Worm (Caenorhabditis elegans) whole organism, L3 larva: ENCODE results near the gene C06A1.7.

Experiments
- R02D3.7 ChIP-seq: fragments of 150-350 bp; optimal IDR thresholded peaks from 2 replicates; lab custom pipeline; 2014; ENCODE audit warnings: missing biosample characterization, missing genetic modification characterization
- aly-2 ChIP-seq: fragments of 150-350 bp; optimal IDR thresholded peaks from 2 replicates; lab custom pipeline; 2014; ENCODE audit warnings: missing biosample characterization, missing genetic modification characterization
- ama-1 ChIP-seq: fragments of 150-350 bp; optimal IDR thresholded peaks from 2 replicates; lab custom pipeline; 2018
- ceh-16 ChIP-seq: sonication (generic microtip); optimal IDR thresholded peaks from 2 replicates; lab custom pipeline; 2017; ENCODE audit warnings: missing biosample characterization, missing genetic modification characterization
- ceh-28 ChIP-seq: fragments of 150-350 bp; optimal IDR thresholded peaks from 2 replicates; lab custom pipeline; 2014; ENCODE audit warnings: missing biosample characterization, missing genetic modification reagents, missing genetic modification characterization
- ceh-82 ChIP-seq: fragments of 150-350 bp; optimal IDR thresholded peaks from 2 replicates; lab custom pipeline; 2014; ENCODE audit warnings: missing biosample characterization, missing genetic modification characterization
- daf-12 ChIP-seq: fragments of 150-350 bp; optimal IDR thresholded peaks from 2 replicates; lab custom pipeline; 2014; ENCODE audit warnings: missing biosample characterization, missing genetic modification reagents, missing genetic modification characterization
- egl-27 ChIP-seq: sonication (generic microtip); optimal IDR thresholded peaks from 4 replicates; lab custom pipeline; 2017; ENCODE audit warnings: missing biosample characterization, missing genetic modification reagents, missing genetic modification characterization
- egl-5 ChIP-seq: fragments of 150-350 bp; optimal IDR thresholded peaks from 2 replicates; lab custom pipeline; 2017; ENCODE audit warnings: missing biosample characterization, missing genetic modification reagents, missing genetic modification characterization, inconsistent platforms
- elt-1 ChIP-seq: fragments of 150-350 bp; optimal IDR thresholded peaks from 2 replicates; lab custom pipeline; 2014; ENCODE audit warnings: missing biosample characterization, missing genetic modification characterization
- elt-2 ChIP-seq: sonication (generic microtip); optimal IDR thresholded peaks from 2 replicates; lab custom pipeline; 2016; ENCODE audit warnings: missing genetic modification reagents, mild to moderate bottlenecking, missing genetic modification characterization, missing compliant biosample characterization
- elt-3 ChIP-seq, 3 experiments: fragments of 150-350 bp in 1 of 3; sonication (generic microtip) in 2 of 3; optimal IDR thresholded peaks; 2 replicates in 2 of 3; 4 replicates in 1 of 3; lab custom pipeline; 2014 to 2017; ENCODE audit warnings: missing biosample characterization in 3 of 3, missing genetic modification characterization in 3 of 3
- eor-1 ChIP-seq, 2 experiments: fragments of 150-350 bp; optimal IDR thresholded peaks; 2 replicates each; lab custom pipeline; 2014 to 2018; ENCODE audit warnings: missing biosample characterization in 2 of 2, missing genetic modification characterization in 2 of 2
- fkh-10 ChIP-seq: sonication (generic microtip); optimal IDR thresholded peaks from 2 replicates; lab custom pipeline; 2017; ENCODE audit warnings: missing biosample characterization, missing genetic modification reagents, missing genetic modification characterization
- fos-1 ChIP-seq: fragments of 150-350 bp; optimal IDR thresholded peaks from 2 replicates; lab custom pipeline; 2014; ENCODE audit warnings: missing biosample characterization, missing genetic modification characterization
- hmg-11 ChIP-seq: sonication (generic microtip); optimal IDR thresholded peaks from 2 replicates; lab custom pipeline; 2016; ENCODE audit warnings: missing genetic modification characterization, missing compliant biosample characterization
- jun-1 ChIP-seq: fragments of 150-350 bp; optimal IDR thresholded peaks from 2 replicates; lab custom pipeline; 2014; ENCODE audit warnings: missing biosample characterization, missing genetic modification reagents, missing genetic modification characterization
- lin-15B ChIP-seq: fragments of 150-350 bp; optimal IDR thresholded peaks from 2 replicates; lab custom pipeline; 2014; ENCODE audit warnings: missing biosample characterization, missing genetic modification characterization
- lin-39 ChIP-seq: fragments of 150-350 bp; optimal IDR thresholded peaks from 2 replicates; lab custom pipeline; 2018; ENCODE audit warnings: missing biosample characterization, missing genetic modification reagents, missing genetic modification characterization
- lsy-12 ChIP-seq: sonication (generic microtip); optimal IDR thresholded peaks from 2 replicates; lab custom pipeline; 2016; ENCODE audit warnings: mild to moderate bottlenecking, missing genetic modification characterization, missing compliant biosample characterization
- mdl-1 ChIP-seq: fragments of 150-350 bp; optimal IDR thresholded peaks from 2 replicates; lab custom pipeline; 2014; ENCODE audit warnings: missing biosample characterization, missing genetic modification characterization
- nfya-1 ChIP-seq: sonication (generic microtip); optimal IDR thresholded peaks from 2 replicates; lab custom pipeline; 2017; ENCODE audit warnings: missing genetic modification characterization, mild to moderate bottlenecking, missing compliant biosample characterization, antibody characterized with exemption, moderate library complexity; ENCODE audit not compliant: insufficient read depth
- nhr-11 ChIP-seq: fragments of 150-350 bp; optimal IDR thresholded peaks from 2 replicates; lab custom pipeline; 2014; ENCODE audit warnings: missing biosample characterization, missing genetic modification characterization
- nhr-12 ChIP-seq: fragments of 150-350 bp; optimal IDR thresholded peaks from 2 replicates; lab custom pipeline; 2014; ENCODE audit warnings: missing biosample characterization, missing genetic modification characterization
- nhr-23 ChIP-seq: fragments of 150-350 bp; optimal IDR thresholded peaks from 2 replicates; lab custom pipeline; 2014; ENCODE audit warnings: missing biosample characterization, missing genetic modification reagents, missing genetic modification characterization
- nhr-237 ChIP-seq: fragments of 150-350 bp; optimal IDR thresholded peaks from 2 replicates; lab custom pipeline; 2014; ENCODE audit warnings: missing biosample characterization, missing genetic modification characterization
- nhr-25 ChIP-seq: sonication (generic microtip); optimal IDR thresholded peaks from 2 replicates; lab custom pipeline; 2017; ENCODE audit warnings: missing biosample characterization, missing genetic modification characterization
- nhr-28 ChIP-seq: fragments of 150-350 bp; optimal IDR thresholded peaks from 2 replicates; lab custom pipeline; 2014; ENCODE audit warnings: missing biosample characterization, missing genetic modification characterization
- nhr-43 ChIP-seq: sonication (generic microtip); optimal IDR thresholded peaks from 2 replicates; lab custom pipeline; 2016; ENCODE audit warnings: mild to moderate bottlenecking, missing genetic modification characterization, missing compliant biosample characterization; ENCODE audit not compliant: poor library complexity, severe bottlenecking
- nhr-67 ChIP-seq: fragments of 150-350 bp; optimal IDR thresholded peaks from 2 replicates; lab custom pipeline; 2014; ENCODE audit warnings: missing biosample characterization, missing genetic modification characterization
- nhr-76 ChIP-seq: fragments of 150-350 bp; sonication (generic microtip); optimal IDR thresholded peaks from 5 replicates; lab custom pipeline; 2014; ENCODE audit warnings: missing biosample characterization, missing genetic modification characterization
- nhr-77 ChIP-seq: fragments of 150-350 bp; optimal IDR thresholded peaks from 2 replicates; lab custom pipeline; 2014; ENCODE audit warnings: missing biosample characterization, missing genetic modification characterization
- pha-4 ChIP-seq: fragments of 150-350 bp; optimal IDR thresholded peaks from 2 replicates; lab custom pipeline; 2014; ENCODE audit warnings: missing biosample characterization, missing genetic modification reagents, missing genetic modification characterization
- pqm-1 ChIP-seq: fragments of 150-350 bp; optimal IDR thresholded peaks from 2 replicates; lab custom pipeline; 2017; ENCODE audit warnings: missing biosample characterization, missing genetic modification characterization, inconsistent platforms
- sea-2 ChIP-seq: fragments of 150-350 bp; sonication (generic microtip); optimal IDR thresholded peaks from 4 replicates; lab custom pipeline; 2014; ENCODE audit warnings: missing biosample characterization, missing genetic modification reagents, missing genetic modification characterization
- skn-1 ChIP-seq: fragments of 150-350 bp; optimal IDR thresholded peaks from 2 replicates; lab custom pipeline; 2014; ENCODE audit warnings: missing biosample characterization, missing genetic modification characterization
- snpc-4 ChIP-seq: fragments of 150-350 bp; optimal IDR thresholded peaks from 2 replicates; lab custom pipeline; 2014; ENCODE audit warnings: missing biosample characterization, missing genetic modification characterization
- tbx-2 ChIP-seq: sonication (generic microtip); optimal IDR thresholded peaks from 2 replicates; lab custom pipeline; 2016; ENCODE audit warnings: mild to moderate bottlenecking, missing genetic modification characterization, missing compliant biosample characterization
- unc-39 ChIP-seq: sonication (generic microtip); optimal IDR thresholded peaks from 4 replicates; lab custom pipeline; 2017; ENCODE audit warnings: missing biosample characterization, missing genetic modification characterization
- unc-62 ChIP-seq: fragments of 150-350 bp; sonication (generic microtip); optimal IDR thresholded peaks from 4 replicates; lab custom pipeline; 2014; ENCODE audit warnings: missing biosample characterization, missing genetic modification reagents, missing genetic modification characterization
- zag-1 ChIP-seq: fragments of 150-350 bp; optimal IDR thresholded peaks from 2 replicates; lab custom pipeline; 2014; ENCODE audit warnings: missing biosample characterization, missing genetic modification characterization
- ztf-11 ChIP-seq: fragments of 150-350 bp; optimal IDR thresholded peaks from 2 replicates; lab custom pipeline; 2014; ENCODE audit warnings: missing biosample characterization, missing genetic modification characterization
- ztf-4 ChIP-seq: fragments of 150-350 bp; optimal IDR thresholded peaks from 2 replicates; lab custom pipeline; 2014; ENCODE audit warnings: missing biosample characterization, missing genetic modification characterization

The C06A1.7 gene

ce11 chrII:10558345-10558744 lies 6.3 kb upstream of the C06A1.7 start:
- no peak for TF ChIP-seq sea-2 (GFP tag; lab: Kevin White, UChicago)
- TF ChIP-seq zag-1 = no peak
- no peak for TF ChIP-seq ceh-82 (tag; lab: Kevin White, UChicago)
- TF ChIP-seq elt-2 (tag; lab: Kevin White, UChicago) = no peak
- TF ChIP-seq ceh-16 (tag; lab: Kevin White, UChicago) = no peak
- no peak for TF ChIP-seq snpc-4 (tag; lab: Kevin White, UChicago)
- TF ChIP-seq lin-39 (tag; lab: Kevin White, UChicago) = peak; percentile 18
- no peak for TF ChIP-seq lin-15B (tag; lab: Kevin White, UChicago)
- TF ChIP-seq ama-1 (lab: Kevin White, UChicago) = peak; percentile 39
- no peak for TF ChIP-seq nhr-67 (tag; lab: Kevin White, UChicago)
- TF ChIP-seq nhr-11 (tag; lab: Kevin White, UChicago) = peak; percentile 21
- no peak for TF ChIP-seq skn-1 (tag; lab: Kevin White, UChicago)
- no peak for TF ChIP-seq nhr-237
- no peak for TF ChIP-seq ztf-11 (tag; lab: Kevin White, UChicago)
- TF ChIP-seq pha-4 (tag; lab: Kevin White, UChicago) = no peak

- TF ChIP-seq jun-1 (peak; percentile 24), pha-4 (tag; lab: Kevin White, UChicago) (no peak), hmg-11 (tag; lab: Kevin White, UChicago) (no peak), nhr-28 (tag; lab: Kevin White, UChicago) (no peak), nhr-12 (no peak), ama-1 (lab: Kevin White, UChicago) (peak; percentile 55), elt-1 (tag; lab: Kevin White, UChicago) (peak; percentile 70), mdl-1 (peak; percentile 39), nhr-25 (tag; lab: Kevin White, UChicago) (peak; percentile 82), fkh-10 (GFP tag; lab: Kevin White, UChicago) (no peak), lin-39 (tag; lab: Kevin White, UChicago) (peak; percentile 66), daf-12 (no peak), lin-15B (tag; lab: Kevin White, UChicago) (peak; percentile 67), tbx-2 (no peak), ceh-28 (no peak), ztf-11 (tag; lab: Kevin White, UChicago) (no peak), fos-1 (tag; lab: Kevin White, UChicago) (no peak), nhr-43 (tag; lab: Kevin White, UChicago) (peak; percentile 70), egl-5 (tag; lab: Kevin White, UChicago) (peak; percentile 68), elt-2 (tag; lab: Kevin White, UChicago) (no peak), nfya-1 (peak; percentile 69), lsy-12 (peak; percentile 57), egl-27 (tag; lab: Kevin White, UChicago) (no peak)
- TF ChIP-seq, all 47 proteins: peak for 11
Observed at ce11 chrII:10558962-10559415, 5.7 kb upstream of the C06A1.7 start.

ce11 chrII:10559671-10560184 lies 5.0 kb upstream of the C06A1.7 start:
- peak; percentile 40 for TF ChIP-seq nhr-43 (tag; lab: Kevin White, UChicago)
- no peak for TF ChIP-seq ztf-4 (tag; lab: Kevin White, UChicago)
- TF ChIP-seq daf-12 = no peak
- TF ChIP-seq nhr-23 = peak; percentile 14
- TF ChIP-seq nhr-76 = no peak
- TF ChIP-seq pha-4 (tag; lab: Kevin White, UChicago) = peak; percentile 21
- TF ChIP-seq ama-1 (lab: Kevin White, UChicago) = peak; percentile 68
- TF ChIP-seq elt-2 (tag; lab: Kevin White, UChicago) = peak; percentile 71
- TF ChIP-seq pqm-1 (tag; lab: Kevin White, UChicago) = peak; percentile 65
- TF ChIP-seq elt-1 (tag; lab: Kevin White, UChicago) = peak; percentile 0
- TF ChIP-seq, all 47 proteins: peak for 7

- peak; percentile 97 for TF ChIP-seq egl-5 (tag; lab: Kevin White, UChicago)
- TF ChIP-seq elt-2 (tag; lab: Kevin White, UChicago) = peak; percentile 97
- TF ChIP-seq nhr-67 (tag; lab: Kevin White, UChicago) = peak; percentile 73
- TF ChIP-seq nhr-23 = peak; percentile 100
- peak; percentile 98 for TF ChIP-seq ceh-28
- peak; percentile 97 for TF ChIP-seq tbx-2
- TF ChIP-seq aly-2 (tag; lab: Kevin White, UChicago) = peak; percentile 99
- TF ChIP-seq lin-15B (tag; lab: Kevin White, UChicago) = peak; percentile 100
- peak; percentile 99 for TF ChIP-seq jun-1
- peak; percentile 98 for TF ChIP-seq hmg-11 (tag; lab: Kevin White, UChicago)
- TF ChIP-seq sea-2 (GFP tag; lab: Kevin White, UChicago) = peak; percentile 94
- TF ChIP-seq ceh-16 (tag; lab: Kevin White, UChicago) = peak; percentile 79
- TF ChIP-seq mdl-1 = peak; percentile 94
- TF ChIP-seq ztf-4 (tag; lab: Kevin White, UChicago) = peak; percentile 96
- TF ChIP-seq zag-1 = peak; percentile 94
- peak; percentile 94 for TF ChIP-seq nhr-76
- peak; percentile 54 for TF ChIP-seq ztf-11 (tag; lab: Kevin White, UChicago)
- TF ChIP-seq elt-3 (tag; optimal IDR thresholded peaks at IDR 0.05; lab: Kevin White, UChicago) = peak; percentile 96 to 100 (median 99)
- TF ChIP-seq R02D3.7 (tag; lab: Kevin White, UChicago) = peak; percentile 98
- TF ChIP-seq eor-1 (tag; optimal IDR thresholded peaks at IDR 0.05; lab: Kevin White, UChicago) = peak in 1 of 2 experiments; percentile 62
- peak; percentile 74 for TF ChIP-seq nhr-237
- TF ChIP-seq elt-1 (tag; lab: Kevin White, UChicago) = peak; percentile 97
- TF ChIP-seq nhr-12 = no peak
- peak; percentile 69 for TF ChIP-seq unc-39 (tag; lab: Kevin White, UChicago)
- TF ChIP-seq unc-62 (GFP tag; lab: Kevin White, UChicago) = peak; percentile 100
- peak; percentile 97 for TF ChIP-seq nhr-77 (tag; lab: Kevin White, UChicago)
- peak; percentile 100 for TF ChIP-seq pha-4 (tag; lab: Kevin White, UChicago)
Observed at ce11 chrII:10563368-10563767, 1.3 kb upstream of the C06A1.7 start, which contains the start of gene cdc-48.1. TSS of gene cdc-48.1 (minus strand) at chrII:10563407.
